Worm (Caenorhabditis elegans) whole organism, L3 larva: ENCODE measurements around the gene T06E4.7.

ENCODE experiments used
- ama-1 ChIP-seq: fragments of 150-350 bp; optimal IDR thresholded peaks from 2 replicates; lab custom pipeline; 2018
- ceh-82 ChIP-seq: fragments of 150-350 bp; optimal IDR thresholded peaks from 2 replicates; lab custom pipeline; 2014; ENCODE audit warnings: missing biosample characterization, missing genetic modification characterization
- eor-1 ChIP-seq, 2 experiments: fragments of 150-350 bp; optimal IDR thresholded peaks; 2 replicates each; lab custom pipeline; 2014 to 2018; ENCODE audit warnings: missing biosample characterization in 2 of 2, missing genetic modification characterization in 2 of 2
- fkh-10 ChIP-seq: sonication (generic microtip); optimal IDR thresholded peaks from 2 replicates; lab custom pipeline; 2017; ENCODE audit warnings: missing biosample characterization, missing genetic modification reagents, missing genetic modification characterization
- fkh-2 ChIP-seq: fragments of 150-350 bp; optimal IDR thresholded peaks from 2 replicates; lab custom pipeline; 2014; ENCODE audit warnings: missing biosample characterization, missing genetic modification reagents, missing genetic modification characterization
- jun-1 ChIP-seq: fragments of 150-350 bp; optimal IDR thresholded peaks from 2 replicates; lab custom pipeline; 2014; ENCODE audit warnings: missing biosample characterization, missing genetic modification reagents, missing genetic modification characterization
- mml-1 ChIP-seq: fragments of 150-350 bp; sonication (generic microtip); optimal IDR thresholded peaks from 3 replicates; lab custom pipeline; 2014; ENCODE audit warnings: missing biosample characterization, missing genetic modification characterization
- nhr-237 ChIP-seq: fragments of 150-350 bp; optimal IDR thresholded peaks from 2 replicates; lab custom pipeline; 2014; ENCODE audit warnings: missing biosample characterization, missing genetic modification characterization
- nhr-28 ChIP-seq: fragments of 150-350 bp; optimal IDR thresholded peaks from 2 replicates; lab custom pipeline; 2014; ENCODE audit warnings: missing biosample characterization, missing genetic modification characterization
- nhr-77 ChIP-seq: fragments of 150-350 bp; optimal IDR thresholded peaks from 2 replicates; lab custom pipeline; 2014; ENCODE audit warnings: missing biosample characterization, missing genetic modification characterization
- pqm-1 ChIP-seq: fragments of 150-350 bp; optimal IDR thresholded peaks from 2 replicates; lab custom pipeline; 2017; ENCODE audit warnings: missing biosample characterization, missing genetic modification characterization, inconsistent platforms
- snpc-4 ChIP-seq: fragments of 150-350 bp; optimal IDR thresholded peaks from 2 replicates; lab custom pipeline; 2014; ENCODE audit warnings: missing biosample characterization, missing genetic modification characterization
- unc-62 ChIP-seq: fragments of 150-350 bp; sonication (generic microtip); optimal IDR thresholded peaks from 4 replicates; lab custom pipeline; 2014; ENCODE audit warnings: missing biosample characterization, missing genetic modification reagents, missing genetic modification characterization
- ztf-11 ChIP-seq: fragments of 150-350 bp; optimal IDR thresholded peaks from 2 replicates; lab custom pipeline; 2014; ENCODE audit warnings: missing biosample characterization, missing genetic modification characterization

DNA sequence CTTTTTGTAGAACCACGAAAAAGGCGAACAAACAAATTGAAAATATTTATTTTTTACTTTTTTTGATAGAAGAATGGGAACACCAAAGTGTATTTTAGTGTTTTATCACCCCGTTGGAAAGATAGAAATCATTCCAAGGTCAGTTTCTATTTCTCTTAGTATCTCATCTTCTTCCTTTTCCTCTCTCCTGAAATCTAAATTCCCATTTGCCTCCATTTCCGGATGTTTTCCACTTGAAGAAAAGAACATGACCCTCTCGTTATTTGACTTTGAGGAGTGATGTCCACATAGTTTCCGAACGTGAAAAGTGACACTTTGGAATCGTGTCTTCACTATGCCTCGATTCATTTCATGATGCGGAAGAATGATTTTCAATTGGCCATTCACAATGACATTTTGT, 38.6 kb upstream of the T06E4.7 start:
- TF ChIP-seq ceh-82 (tag; lab: Kevin White, UChicago) (no peak), unc-62 (no peak), fkh-10 (GFP tag; lab: Kevin White, UChicago) (no peak), ama-1 (lab: Kevin White, UChicago) (no peak), nhr-77 (tag; lab: Kevin White, UChicago) (no peak), jun-1 (tag; lab: Kevin White, UChicago) (no peak), pqm-1 (tag; lab: Kevin White, UChicago) (no peak), fkh-2 (tag; lab: Kevin White, UChicago) (no peak), nhr-237 (tag; lab: Kevin White, UChicago) (no peak), snpc-4 (tag; lab: Kevin White, UChicago) (no peak), ztf-11 (tag; lab: Kevin White, UChicago) (no peak), eor-1 (tag; optimal IDR thresholded peaks at IDR 0.05; lab: Kevin White, UChicago) (no peak), mml-1 (no peak), nhr-28 (no peak)
